Fruit fly (Drosophila melanogaster) whole organism, pupa: ENCODE measurements around the gene mub.
A peak's percentile ranks its signal among the peaks of the same experiment; 100 is the strongest.

Experiments
- CG10348 ChIP-seq: fragments of 200-800 bp; sonication (Bioruptor generic); IDR thresholded peaks from 2 replicates; pipeline ENCODE4 v1.3.6; 2022; ENCODE audit warnings: missing biosample characterization, missing genetic modification characterization
- CG12605 ChIP-seq: fragments of 200-800 bp; sonication (Bioruptor generic); IDR thresholded peaks from 2 replicates; pipeline ENCODE4 v1.3.6; 2022; ENCODE audit warnings: missing biosample characterization, missing genetic modification characterization
- CG13204 ChIP-seq: fragments of 200-800 bp; sonication (Bioruptor generic); optimal IDR thresholded peaks from 2 replicates; lab custom pipeline; 2018; ENCODE audit warnings: missing biosample characterization, mild to moderate bottlenecking, missing genetic modification characterization, moderate library complexity
- CG14655 ChIP-seq: fragments of 200-800 bp; sonication (Bioruptor generic); optimal IDR thresholded peaks from 3 replicates; lab custom pipeline; 2017; ENCODE audit warnings: mild to moderate bottlenecking, missing biosample characterization, missing genetic modification reagents, missing genetic modification characterization
- CG15710 ChIP-seq: fragments of 200-800 bp; sonication (Bioruptor generic); optimal IDR thresholded peaks from 2 replicates; lab custom pipeline; 2018; ENCODE audit warnings: missing biosample characterization, mild to moderate bottlenecking, missing genetic modification characterization, moderate library complexity
- CG32121 ChIP-seq: fragments of 200-800 bp; sonication (Bioruptor generic); IDR thresholded peaks from 2 replicates; pipeline ENCODE4 v1.3.6; 2022; ENCODE audit warnings: missing biosample characterization, missing genetic modification characterization
- CG9948 ChIP-seq: fragments of 200-800 bp; sonication (Bioruptor generic); optimal IDR thresholded peaks from 2 replicates; lab custom pipeline; 2018; ENCODE audit warnings: missing biosample characterization, mild to moderate bottlenecking, missing genetic modification characterization, moderate library complexity
- D1 ChIP-seq: fragments of 200-800 bp; sonication (Bioruptor generic); optimal IDR thresholded peaks from 2 replicates; lab custom pipeline; 2018; ENCODE audit warnings: missing biosample characterization, mild to moderate bottlenecking, missing genetic modification characterization, moderate library complexity
- EcR ChIP-seq: fragments of 200-800 bp; sonication (Bioruptor generic); optimal IDR thresholded peaks from 3 replicates; lab custom pipeline; 2019; ENCODE audit warnings: missing biosample characterization, missing genetic modification characterization, mild to moderate bottlenecking, moderate library complexity, missing genetic modification reagents
- Ets98B ChIP-seq: fragments of 200-800 bp; sonication (Bioruptor generic); IDR thresholded peaks from 2 replicates; pipeline ENCODE4 v1.3.6; 2022; ENCODE audit warnings: missing biosample characterization, missing genetic modification characterization
- Pif1B ChIP-seq: fragments of 200-800 bp; sonication (Bioruptor generic); optimal IDR thresholded peaks from 3 replicates; lab custom pipeline; 2016; ENCODE audit warnings: missing biosample characterization, missing genetic modification characterization
- fd96Ca ChIP-seq: fragments of 200-800 bp; sonication (Bioruptor generic); IDR thresholded peaks from 3 replicates; pipeline ENCODE4 v1.3.6; 2022; ENCODE audit warnings: missing biosample characterization, missing genetic modification characterization

- no peak for TF ChIP-seq CG15710
- no peak for TF ChIP-seq Pif1B (GFP tag; lab: Kevin White, UChicago)
- TF ChIP-seq CG10348 (GFP tag; lab: Robert Waterston, UW), result no peak
- no peak for TF ChIP-seq Ets98B (GFP tag; lab: Robert Waterston, UW)
- no peak for TF ChIP-seq CG14655
- TF ChIP-seq EcR, result no peak
- TF ChIP-seq CG9948 (tag; lab: Kevin White, UChicago), result no peak
- TF ChIP-seq CG12605 (GFP tag; lab: Robert Waterston, UW), result no peak
- no peak for TF ChIP-seq D1 (tag; lab: Kevin White, UChicago)
- TF ChIP-seq fd96Ca (GFP tag; lab: Robert Waterston, UW), result no peak
- peak; percentile 37 for TF ChIP-seq CG13204
- TF ChIP-seq CG32121, result no peak
These were observed 135.2 kb downstream of the mub start for dm6 chr3L:21979789-21980188.
